Fruit fly (Drosophila melanogaster) whole organism, embryonic: ENCODE measurements around the gene CG14961.

Experiments used
- B-H1 ChIP-seq: fragments of 200-800 bp; sonication (Bioruptor generic); IDR thresholded peaks from 3 replicates; pipeline ENCODE4 v1.3.6; 2022; ENCODE audit warnings: missing biosample characterization, missing genetic modification characterization
- Bgb ChIP-seq: fragments of 200-800 bp; sonication (Bioruptor generic); IDR thresholded peaks from 2 replicates; pipeline ENCODE4 v1.3.6; 2022; ENCODE audit warnings: missing biosample characterization, missing genetic modification characterization; ENCODE audit not compliant: partially characterized antibody
- CG10979 ChIP-seq: fragments of 200-800 bp; sonication (Bioruptor generic); optimal IDR thresholded peaks from 2 replicates; lab custom pipeline; 2018; ENCODE audit warnings: missing biosample characterization, mild to moderate bottlenecking, missing genetic modification characterization, moderate library complexity
- CG11247 ChIP-seq: fragments of 200-800 bp; sonication (Bioruptor generic); IDR thresholded peaks from 2 replicates; pipeline ENCODE4 v1.3.6; 2022; ENCODE audit warnings: missing biosample characterization, missing genetic modification characterization
- CG11398 ChIP-seq: fragments of 200-800 bp; sonication (Bioruptor generic); optimal IDR thresholded peaks from 2 replicates; lab custom pipeline; 2016; ENCODE audit warnings: missing biosample characterization, missing genetic modification characterization
- CG12744 ChIP-seq: fragments of 200-800 bp; sonication (Bioruptor generic); optimal IDR thresholded peaks from 2 replicates; lab custom pipeline; 2016; ENCODE audit warnings: missing biosample characterization, missing genetic modification characterization
- CG14710 ChIP-seq: fragments of 200-800 bp; sonication (Bioruptor generic); optimal IDR thresholded peaks from 3 replicates; lab custom pipeline; 2019; ENCODE audit warnings: missing biosample characterization, mild to moderate bottlenecking, missing genetic modification characterization, moderate library complexity
- CG17361 ChIP-seq: fragments of 200-800 bp; sonication (Bioruptor generic); IDR thresholded peaks from 3 replicates; pipeline ENCODE4 v1.3.6; 2022; ENCODE audit warnings: missing biosample characterization, missing genetic modification characterization
- CG17912 ChIP-seq: fragments of 200-800 bp; sonication (Bioruptor generic); optimal IDR thresholded peaks from 2 replicates; lab custom pipeline; 2018; ENCODE audit warnings: missing biosample characterization, mild to moderate bottlenecking, missing genetic modification characterization
- CG2116 ChIP-seq: fragments of 200-800 bp; sonication (Bioruptor generic); optimal IDR thresholded peaks from 3 replicates; lab custom pipeline; 2018; ENCODE audit warnings: missing biosample characterization, mild to moderate bottlenecking, missing genetic modification characterization
- CG31224 ChIP-seq: fragments of 200-800 bp; sonication (Bioruptor generic); IDR thresholded peaks from 2 replicates; pipeline ENCODE4 v1.3.6; 2022; ENCODE audit warnings: missing biosample characterization, missing genetic modification characterization
- CG31388 ChIP-seq: fragments of 200-800 bp; sonication (Bioruptor generic); optimal IDR thresholded peaks from 2 replicates; lab custom pipeline; 2016; ENCODE audit warnings: missing biosample characterization, missing genetic modification characterization
- CG32767 ChIP-seq: fragments of 200-800 bp; sonication (Bioruptor generic); IDR thresholded peaks from 2 replicates; pipeline ENCODE4 v1.3.6; 2022; ENCODE audit warnings: missing biosample characterization, missing genetic modification characterization
- CG32772 ChIP-seq: fragments of 200-800 bp; sonication (Bioruptor generic); IDR thresholded peaks from 2 replicates; pipeline ENCODE4 v1.3.6; 2022; ENCODE audit warnings: missing biosample characterization, missing genetic modification characterization
- CG6689 ChIP-seq: fragments of 200-800 bp; sonication (Bioruptor generic); IDR thresholded peaks from 2 replicates; pipeline ENCODE4 v1.3.6; 2022; ENCODE audit warnings: missing biosample characterization, missing genetic modification characterization
- CG6765 ChIP-seq: fragments of 200-800 bp; sonication (Bioruptor generic); optimal IDR thresholded peaks from 3 replicates; lab custom pipeline; 2017; ENCODE audit warnings: missing biosample characterization, mild to moderate bottlenecking, missing genetic modification characterization
- CG6813 ChIP-seq: fragments of 200-800 bp; sonication (Bioruptor generic); optimal IDR thresholded peaks from 2 replicates; lab custom pipeline; 2017; ENCODE audit warnings: missing biosample characterization, missing genetic modification characterization, mild to moderate bottlenecking, moderate library complexity, missing genetic modification reagents
- CG7839 ChIP-seq: fragments of 200-800 bp; sonication (Bioruptor generic); optimal IDR thresholded peaks from 3 replicates; lab custom pipeline; 2018; ENCODE audit warnings: missing biosample characterization, mild to moderate bottlenecking, missing genetic modification characterization, moderate library complexity
- CG8290 ChIP-seq, 3 experiments: fragments of 200-800 bp; sonication (Bioruptor generic); optimal IDR thresholded peaks; 2 replicates each; lab custom pipeline; 2016 to 2019; ENCODE audit warnings: missing biosample characterization in 3 of 3, missing genetic modification characterization in 3 of 3, mild to moderate bottlenecking in 2 of 3, moderate library complexity in 1 of 3
- CG9797 ChIP-seq: fragments of 200-800 bp; sonication (Bioruptor generic); optimal IDR thresholded peaks from 3 replicates; lab custom pipeline; 2018; ENCODE audit warnings: missing biosample characterization, mild to moderate bottlenecking, missing genetic modification characterization
- Chrac-16 ChIP-seq: fragments of 200-800 bp; sonication (Bioruptor generic); optimal IDR thresholded peaks from 3 replicates; lab custom pipeline; 2016; ENCODE audit warnings: missing biosample characterization, missing genetic modification characterization
- Dip2 ChIP-seq: fragments of 200-800 bp; sonication (Bioruptor generic); IDR thresholded peaks from 2 replicates; pipeline ENCODE4 v1.3.6; 2022; ENCODE audit warnings: missing biosample characterization, missing genetic modification characterization
- E2f2 ChIP-seq: fragments of 200-800 bp; sonication (Bioruptor generic); IDR thresholded peaks from 2 replicates; pipeline ENCODE4 v1.3.6; 2022; ENCODE audit warnings: missing biosample characterization, missing genetic modification characterization
- ERR ChIP-seq: fragments of 200-800 bp; sonication (Bioruptor generic); optimal IDR thresholded peaks from 2 replicates; lab custom pipeline; 2016; ENCODE audit warnings: missing biosample characterization, missing genetic modification characterization
- Fer2 ChIP-seq: fragments of 200-800 bp; sonication (Bioruptor generic); optimal IDR thresholded peaks from 2 replicates; lab custom pipeline; 2018; ENCODE audit warnings: missing biosample characterization, mild to moderate bottlenecking, missing genetic modification characterization, moderate library complexity
- HLH54F ChIP-seq: fragments of 200-800 bp; sonication (Bioruptor generic); optimal IDR thresholded peaks from 3 replicates; lab custom pipeline; 2016; ENCODE audit warnings: missing biosample characterization, missing genetic modification characterization
- Kr ChIP-seq: fragments of 200-800 bp; sonication (Bioruptor generic); optimal IDR thresholded peaks from 2 replicates; lab custom pipeline; 2017; ENCODE audit warnings: missing biosample characterization, mild to moderate bottlenecking, missing genetic modification characterization
- Meics ChIP-seq: fragments of 200-800 bp; sonication (Bioruptor generic); optimal IDR thresholded peaks from 2 replicates; lab custom pipeline; 2017; ENCODE audit warnings: missing biosample characterization, mild to moderate bottlenecking, missing genetic modification characterization
- NC2α ChIP-seq: fragments of 200-800 bp; sonication (Bioruptor generic); optimal IDR thresholded peaks from 2 replicates; lab custom pipeline; 2016; ENCODE audit warnings: missing biosample characterization, missing genetic modification characterization
- NK7.1 ChIP-seq: fragments of 200-800 bp; sonication (Bioruptor generic); optimal IDR thresholded peaks from 3 replicates; lab custom pipeline; 2016; ENCODE audit warnings: missing biosample characterization, missing genetic modification characterization
- Side ChIP-seq: fragments of 200-800 bp; sonication (Bioruptor generic); optimal IDR thresholded peaks from 2 replicates; lab custom pipeline; 2016; ENCODE audit warnings: missing biosample characterization, missing genetic modification characterization
- Six4 ChIP-seq: fragments of 200-800 bp; sonication (Bioruptor generic); optimal IDR thresholded peaks from 2 replicates; lab custom pipeline; 2016; ENCODE audit warnings: missing biosample characterization, missing genetic modification characterization
- TFAM ChIP-seq: fragments of 200-800 bp; sonication (Bioruptor generic); optimal IDR thresholded peaks from 2 replicates; lab custom pipeline; 2017; ENCODE audit warnings: missing biosample characterization, missing genetic modification characterization, inconsistent platforms
- cas ChIP-seq: fragments of 200-800 bp; sonication (Bioruptor generic); IDR thresholded peaks from 2 replicates; pipeline ENCODE4 v1.3.6; 2022; ENCODE audit warnings: missing biosample characterization, missing genetic modification characterization
- croc ChIP-seq: fragments of 200-800 bp; sonication (Bioruptor generic); conservative IDR thresholded peaks from 3 replicates; pipeline ENCODE4 v1.3.6; 2022; ENCODE audit warnings: missing biosample characterization, missing genetic modification characterization
- danr ChIP-seq: fragments of 200-800 bp; sonication (Bioruptor generic); IDR thresholded peaks from 2 replicates; pipeline ENCODE4 v1.3.6; 2022; ENCODE audit warnings: missing biosample characterization, missing genetic modification characterization
- fd3F ChIP-seq: fragments of 200-800 bp; sonication (Bioruptor generic); optimal IDR thresholded peaks from 2 replicates; lab custom pipeline; 2018; ENCODE audit warnings: missing biosample characterization, mild to moderate bottlenecking, missing genetic modification characterization, moderate library complexity
- gcm2 ChIP-seq: fragments of 200-800 bp; sonication (Bioruptor generic); optimal IDR thresholded peaks from 2 replicates; lab custom pipeline; 2016; ENCODE audit warnings: missing biosample characterization, missing genetic modification characterization
- gfzf ChIP-seq: fragments of 200-800 bp; sonication (Bioruptor generic); optimal IDR thresholded peaks from 2 replicates; lab custom pipeline; 2016; ENCODE audit warnings: missing biosample characterization, mild to moderate bottlenecking, missing genetic modification characterization, moderate library complexity
- hkb ChIP-seq, 2 experiments: fragments of 200-800 bp in 1 of 2; fragments of >200 bp in 1 of 2; sonication (Bioruptor generic) in 1 of 2; IDR thresholded peaks in 1 of 2; optimal IDR thresholded peaks in 1 of 2; 2 replicates each; pipeline versions ENCODE4 v1.3.6 to Lab custom; 2017 to 2022; ENCODE audit warnings: missing biosample characterization in 1 of 2, missing genetic modification characterization in 1 of 2
- ind ChIP-seq: fragments of 200-800 bp; sonication (Bioruptor generic); optimal IDR thresholded peaks from 3 replicates; lab custom pipeline; 2016; ENCODE audit warnings: missing biosample characterization, missing genetic modification characterization
- nerfin-1 ChIP-seq: fragments of 200-800 bp; sonication (Bioruptor generic); optimal IDR thresholded peaks from 3 replicates; lab custom pipeline; 2019; ENCODE audit warnings: missing biosample characterization, mild to moderate bottlenecking, missing genetic modification characterization, moderate library complexity
- pan ChIP-seq, 4 experiments: fragments of >200 bp in 3 of 4; fragments of 200-800 bp in 1 of 4; sonication (Bioruptor generic) in 1 of 4; optimal IDR thresholded peaks in 3 of 4; IDR thresholded peaks in 1 of 4; 2 replicates each; pipeline versions ENCODE4 v1.3.6 to Lab custom; 2017 to 2022; ENCODE audit warnings: missing biosample characterization in 2 of 4, missing genetic modification characterization in 2 of 4, mixed read lengths in 1 of 4
- peb ChIP-seq: fragments of 200-800 bp; sonication (Bioruptor generic); IDR thresholded peaks from 2 replicates; pipeline ENCODE4 v1.3.6; 2022; ENCODE audit warnings: missing biosample characterization, missing genetic modification characterization
- sc ChIP-seq, 3 experiments: fragments of >200 bp in 2 of 3; fragments of 200-800 bp in 1 of 3; sonication (Bioruptor generic) in 1 of 3; optimal IDR thresholded peaks; 2 replicates in 2 of 3; 3 replicates in 1 of 3; lab custom pipeline; 2017; ENCODE audit warnings: mild to moderate bottlenecking in 1 of 3, missing biosample characterization in 1 of 3, missing genetic modification characterization in 1 of 3, missing genetic modification reagents in 1 of 3
- tio ChIP-seq: fragments of 200-800 bp; sonication (Bioruptor generic); optimal IDR thresholded peaks from 2 replicates; lab custom pipeline; 2017; ENCODE audit warnings: missing biosample characterization, missing genetic modification characterization, inconsistent platforms
- unc-4 ChIP-seq: fragments of 200-800 bp; sonication (Bioruptor generic); IDR thresholded peaks from 2 replicates; pipeline ENCODE4 v1.3.6; 2022; ENCODE audit warnings: missing biosample characterization, missing genetic modification characterization; ENCODE audit not compliant: partially characterized antibody
- unpg ChIP-seq: fragments of 200-800 bp; sonication (Bioruptor generic); optimal IDR thresholded peaks from 3 replicates; lab custom pipeline; 2018; ENCODE audit warnings: missing biosample characterization, mild to moderate bottlenecking, missing genetic modification characterization, moderate library complexity
- vfl ChIP-seq: fragments of 200-800 bp; sonication (Bioruptor generic); optimal IDR thresholded peaks from 2 replicates; lab custom pipeline; 2016; ENCODE audit warnings: missing biosample characterization, missing genetic modification characterization
- z ChIP-seq: fragments of 200-800 bp; sonication (Bioruptor generic); IDR thresholded peaks from 3 replicates; pipeline ENCODE4 v1.3.6; 2022; ENCODE audit warnings: missing biosample characterization, missing genetic modification characterization

Gene CG14961

dm6 chr3L:3305430-3305829 is 24.4 kb upstream of the CG14961 start (continued):
- TF ChIP-seq NC2α (GFP tag; lab: Kevin White, UChicago) (no peak), z (peak; percentile 58; the same call in 2 of the 3 replicates), ERR (GFP tag; lab: Kevin White, UChicago) (peak; percentile 6), CG8290 (GFP tag; optimal IDR thresholded peaks at IDR 0.05; lab: Kevin White, UChicago) (peak; percentile 3), CG8290 (tag; optimal IDR thresholded peaks at IDR 0.05; lab: Kevin White, UChicago) (peak in 1 of 2 experiments; percentile 86), nerfin-1 (tag; lab: Kevin White, UChicago) (no peak), CG6689 (GFP tag; lab: Robert Waterston, UW) (no peak), CG32772 (GFP tag; lab: Robert Waterston, UW) (no peak), Dip2 (GFP tag; lab: Robert Waterston, UW) (no peak), gcm2 (GFP tag; lab: Kevin White, UChicago) (no peak), cas (GFP tag; lab: Robert Waterston, UW) (no peak), peb (GFP tag; lab: Robert Waterston, UW) (no peak), CG11247 (GFP tag; lab: Robert Waterston, UW) (no peak), danr (GFP tag; lab: Robert Waterston, UW) (no peak), gfzf (GFP tag; lab: Kevin White, UChicago) (no peak), CG9797 (no peak), sc (optimal IDR thresholded peaks at IDR 0.05; lab: Kevin White, UChicago) (no peak), sc (GFP tag; optimal IDR thresholded peaks at IDR 0.05; lab: Kevin White, UChicago) (peak; percentile 61), CG2116 (no peak), Bgb (GFP tag; lab: Robert Waterston, UW) (no peak), CG7839 (tag; lab: Kevin White, UChicago) (peak; percentile 14), Fer2 (tag; lab: Kevin White, UChicago) (no peak), B-H1 (GFP tag; lab: Robert Waterston, UW) (no peak), CG14710 (tag; lab: Kevin White, UChicago) (peak; percentile 30), CG6765 (GFP tag; lab: Kevin White, UChicago) (no peak), CG12744 (no peak), unc-4 (GFP tag; lab: Robert Waterston, UW) (no peak), NK7.1 (GFP tag; lab: Kevin White, UChicago) (peak; percentile 19), CG31388 (peak; percentile 22), Side (peak; percentile 29), CG6813 (peak; percentile 67), CG32767 (GFP tag; lab: Robert Waterston, UW) (no peak), pan (optimal IDR thresholded peaks at IDR 0.05; lab: Kevin White, UChicago) (no peak), pan (GFP tag; optimal IDR thresholded peaks at IDR 0.05 in 1 of 2, IDR thresholded peaks at IDR 0.05 in 1 of 2) (no peak), tio (no peak), CG17912 (GFP tag; lab: Kevin White, UChicago) (no peak), CG11398 (peak; percentile 35), vfl (GFP tag; lab: Kevin White, UChicago) (no peak), fd3F (peak; percentile 42), TFAM (GFP tag; lab: Kevin White, UChicago) (no peak), croc (GFP tag; lab: Robert Waterston, UW) (no peak), Chrac-16 (no peak), Meics (GFP tag; lab: Kevin White, UChicago) (peak; percentile 17), E2f2 (GFP tag; lab: Robert Waterston, UW) (no peak), CG31224 (GFP tag; lab: Robert Waterston, UW) (no peak), HLH54F (GFP tag; lab: Kevin White, UChicago) (peak; percentile 9), CG17361 (no peak), Kr (GFP tag; lab: Kevin White, UChicago) (no peak), Six4 (no peak), CG10979 (peak; percentile 39), unpg (GFP tag; lab: Kevin White, UChicago) (peak; percentile 37), hkb (optimal IDR thresholded peaks at IDR 0.05; lab: Kevin White, UChicago) (no peak), hkb (GFP tag; IDR thresholded peaks at IDR 0.05; lab: Robert Waterston, UW) (no peak), ind (no peak)
